Worm (Caenorhabditis elegans) whole organism, L4 larva: ENCODE results near the gene F20C5.5.

Experiments
- R02D3.7 ChIP-seq: fragments of 150-350 bp; sonication (generic microtip); optimal IDR thresholded peaks from 3 replicates; lab custom pipeline; 2014; ENCODE audit warnings: missing biosample characterization, missing genetic modification characterization
- ceh-20 ChIP-seq: fragments of 200-800 bp; sonication (Bioruptor generic); IDR thresholded peaks from 2 replicates; pipeline ENCODE4 v1.3.6; 2022; ENCODE audit warnings: missing genetic modification reagents, missing genetic modification characterization, missing compliant biosample characterization
- nhr-237 ChIP-seq: sonication (generic microtip); optimal IDR thresholded peaks from 2 replicates; lab custom pipeline; 2017; ENCODE audit warnings: missing biosample characterization, missing genetic modification characterization
- nhr-25 ChIP-seq: sonication (generic microtip); optimal IDR thresholded peaks from 2 replicates; lab custom pipeline; 2017; ENCODE audit warnings: missing genetic modification characterization, mild to moderate bottlenecking, missing compliant biosample characterization, antibody characterized with exemption, moderate library complexity, borderline replicate concordance; ENCODE audit not compliant: insufficient read depth
- nhr-28 ChIP-seq: fragments of 150-350 bp; optimal IDR thresholded peaks from 2 replicates; lab custom pipeline; 2014; ENCODE audit warnings: missing biosample characterization, missing genetic modification characterization
- spr-1 ChIP-seq: sonication (generic microtip); optimal IDR thresholded peaks from 2 replicates; lab custom pipeline; 2016; ENCODE audit warnings: mild to moderate bottlenecking, missing genetic modification characterization, missing compliant biosample characterization
- spr-3 ChIP-seq: fragments of 200-800 bp; sonication (Bioruptor generic); optimal IDR thresholded peaks from 2 replicates; lab custom pipeline; 2018; ENCODE audit warnings: mild to moderate bottlenecking, missing genetic modification characterization, missing compliant biosample characterization
- tag-97 ChIP-seq: fragments of 200-800 bp; sonication (Bioruptor generic); IDR thresholded peaks from 2 replicates; pipeline ENCODE4 v1.3.6; 2022; ENCODE audit warnings: missing genetic modification characterization, missing compliant biosample characterization
- unc-130 ChIP-seq: sonication (generic microtip); optimal IDR thresholded peaks from 2 replicates; lab custom pipeline; 2016; ENCODE audit warnings: missing genetic modification reagents, missing genetic modification characterization, missing compliant biosample characterization
- ztf-11 ChIP-seq: fragments of 150-350 bp; optimal IDR thresholded peaks from 2 replicates; lab custom pipeline; 2014; ENCODE audit warnings: missing biosample characterization, missing genetic modification characterization

DNA sequence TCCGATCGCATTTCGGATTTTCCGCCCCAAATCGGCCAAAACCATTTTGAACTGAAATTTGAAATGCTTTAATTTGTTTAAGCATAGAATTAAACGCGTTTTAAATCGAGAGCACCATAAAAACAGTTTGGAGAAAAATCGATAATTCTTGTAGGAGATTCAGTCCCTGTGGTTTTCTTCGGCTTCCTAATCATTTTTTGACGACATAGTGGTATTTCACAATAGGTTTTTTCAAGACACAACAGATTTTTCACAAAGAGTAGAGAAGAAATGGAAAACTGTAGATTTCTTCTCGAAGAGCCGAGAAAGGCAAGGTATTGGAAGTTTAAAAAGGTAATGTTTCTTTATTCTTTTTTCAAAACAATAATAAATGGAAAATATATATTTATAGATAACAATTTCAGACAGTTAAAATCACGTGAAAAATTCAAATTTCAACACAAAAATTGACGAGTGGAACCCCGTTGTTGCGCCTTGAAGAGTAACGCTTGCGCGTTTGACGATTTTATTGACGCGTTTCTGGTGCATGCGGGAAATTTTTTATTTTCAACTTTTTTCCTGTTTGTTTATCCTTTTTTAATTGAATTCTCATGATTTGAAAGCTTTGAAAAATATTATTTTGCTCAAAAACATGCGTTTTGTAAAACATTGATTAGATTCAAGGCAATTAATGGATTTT is 25.6 kb downstream of the F20C5.5 start, which contains the start of gene F21D5.7:
- TF ChIP-seq ztf-11 (tag; lab: Kevin White, UChicago) (no peak), spr-1 (peak; percentile 46), R02D3.7 (tag; lab: Kevin White, UChicago) (no peak), spr-3 (GFP tag; lab: Kevin White, UChicago) (no peak), nhr-25 (tag; lab: Kevin White, UChicago) (no peak), nhr-28 (tag; lab: Kevin White, UChicago) (peak; percentile 56), ceh-20 (GFP tag; lab: Robert Waterston, UW) (no peak), nhr-237 (tag; lab: Kevin White, UChicago) (no peak), unc-130 (GFP tag; lab: Kevin White, UChicago) (peak; percentile 18), tag-97 (GFP tag; lab: Robert Waterston, UW) (no peak)
